Worm (Caenorhabditis elegans): ENCODE results near the gene Y9C9A.13.

- TF ChIP-seq flt-1 (GFP tag; IDR thresholded peaks at IDR 0.05) (no peak), klf-2 (GFP tag; conservative IDR thresholded peaks at IDR 0.05) (no peak), ztf-29 (GFP tag; IDR thresholded peaks at IDR 0.05) (no peak), ztf-23 (GFP tag; IDR thresholded peaks at IDR 0.05) (no peak), ref-1 (GFP tag; conservative IDR thresholded peaks at IDR 0.05) (no peak), cog-1 (tag; optimal IDR thresholded peaks at IDR 0.05) (no peak), T22C8.4 (GFP tag; IDR thresholded peaks at IDR 0.05) (no peak), tab-1 (GFP tag; IDR thresholded peaks at IDR 0.05) (no peak)
Observed at ce11 chrIV:5005154-5005553, 35.8 kb upstream of the Y9C9A.13 start.
